Worm (Caenorhabditis elegans): Measurements from ENCODE around the gene psf-1.

- peak; percentile 82 for TF ChIP-seq sma-3 (GFP tag; optimal IDR thresholded peaks at IDR 0.05)
- TF ChIP-seq zag-1 (tag; optimal IDR thresholded peaks at IDR 0.05) = no peak
- TF ChIP-seq ztf-11 (tag; optimal IDR thresholded peaks at IDR 0.05) = no peak
- no peak for TF ChIP-seq ceh-16 (tag; optimal IDR thresholded peaks at IDR 0.05)
- no peak for TF ChIP-seq skn-1 (tag; optimal IDR thresholded peaks at IDR 0.05)
- TF ChIP-seq lin-13 (GFP tag; optimal IDR thresholded peaks at IDR 0.05) = peak; percentile 67
- no peak for TF ChIP-seq dmd-4 (tag; optimal IDR thresholded peaks at IDR 0.05)
- no peak for TF ChIP-seq aly-2 (tag; optimal IDR thresholded peaks at IDR 0.05)
- no peak for TF ChIP-seq ZK546.5 (tag; optimal IDR thresholded peaks at IDR 0.05)
- TF ChIP-seq nhr-77 (tag; optimal IDR thresholded peaks at IDR 0.05) = no peak
- peak; percentile 83 for TF ChIP-seq F13H6.1 (tag; optimal IDR thresholded peaks at IDR 0.05)
- TF ChIP-seq fos-1 (tag; optimal IDR thresholded peaks at IDR 0.05) = peak; percentile 88
- peak; percentile 92 for TF ChIP-seq C34F6.9 (tag; optimal IDR thresholded peaks at IDR 0.05)
- peak; percentile 44 for TF ChIP-seq nhr-6 (tag; optimal IDR thresholded peaks at IDR 0.05)
Measured at ce11 chrII:9937611-9938010, 30.9 kb upstream of the psf-1 start.
